Worm (Caenorhabditis elegans): Measurements from ENCODE around the gene F43D2.6.

F43D2.6 gene

DNA sequence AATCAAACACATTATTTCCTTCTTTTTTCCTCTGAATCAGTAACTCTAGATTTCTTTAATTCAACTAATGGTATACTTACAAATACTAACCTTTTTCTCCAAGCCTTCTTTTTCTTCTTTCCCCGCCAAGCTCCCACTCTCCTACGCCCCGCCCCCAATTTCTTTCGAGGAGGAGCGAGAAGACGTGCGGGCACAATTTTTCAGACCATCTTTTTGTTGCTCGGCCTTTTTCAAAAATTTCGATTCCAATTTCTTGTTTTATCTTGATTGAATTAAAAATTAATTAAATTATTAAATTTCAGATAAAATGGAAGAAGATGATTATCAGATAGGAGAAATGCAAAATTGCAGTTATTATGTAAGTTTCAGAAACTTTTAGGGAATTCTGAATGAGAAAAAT lies 45.0 kb upstream of the F43D2.6 start, which contains the start of gene C47E8.3:
TSS of gene C47E8.3 (plus strand) at position 301 of the 400 bp plus-strand sequence.
- TF ChIP-seq K11D2.4 (GFP tag; IDR thresholded peaks at IDR 0.05) (no peak), nhr-90 (tag; optimal IDR thresholded peaks at IDR 0.05) (no peak), rpc-1 (optimal IDR thresholded peaks at IDR 0.05) (no peak), rpc-1 (tag; optimal IDR thresholded peaks at IDR 0.05) (no peak), repo-1 (tag; optimal IDR thresholded peaks at IDR 0.05) (no peak), ceh-91 (GFP tag; IDR thresholded peaks at IDR 0.05) (no peak), mcd-1 (GFP tag; IDR thresholded peaks at IDR 0.05) (no peak), ztf-18 (tag; optimal IDR thresholded peaks at IDR 0.05) (no peak), mxl-1 (tag; optimal IDR thresholded peaks at IDR 0.05) (no peak), madf-8 (GFP tag; conservative IDR thresholded peaks at IDR 0.05) (no peak), let-526 (GFP tag; IDR thresholded peaks at IDR 0.05) (no peak), snpc-1.3 (tag; optimal IDR thresholded peaks at IDR 0.05; ENCODE audit: insufficient read depth) (no peak), nfya-2 (GFP tag; IDR thresholded peaks at IDR 0.05) (no peak), tlf-1 (GFP tag; optimal IDR thresholded peaks at IDR 0.05) (no peak), T26A5.8 (tag; optimal IDR thresholded peaks at IDR 0.05) (no peak), ztf-26 (tag; optimal IDR thresholded peaks at IDR 0.05) (no peak), hsf-1 (GFP tag; IDR thresholded peaks at IDR 0.05) (no peak), lin-26 (GFP tag; IDR thresholded peaks at IDR 0.05) (no peak), egl-44 (GFP tag; IDR thresholded peaks at IDR 0.05) (no peak), madf-6 (GFP tag; IDR thresholded peaks at IDR 0.05) (no peak)

DNA sequence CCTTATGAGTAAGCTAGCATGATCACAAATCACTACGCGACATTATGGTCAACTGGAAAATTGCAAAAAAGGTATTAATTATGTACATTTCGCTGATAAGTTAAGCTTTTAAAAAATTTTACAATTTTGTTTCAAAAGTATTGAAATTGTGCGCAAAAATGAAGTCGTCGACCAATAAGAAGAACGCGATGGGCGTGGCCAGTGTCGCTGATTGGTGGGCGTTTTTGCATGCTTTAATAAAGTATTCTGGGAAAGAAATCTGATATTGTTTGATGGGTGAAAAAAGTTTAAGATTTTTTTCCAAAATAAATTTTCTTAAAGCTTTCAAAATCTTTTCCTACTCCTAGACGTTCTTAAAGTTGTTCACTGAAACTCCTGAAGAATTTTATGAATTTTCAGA lies 43.3 kb upstream of the F43D2.6 start:
- TF ChIP-seq Y53G8AR.9 (GFP tag; conservative IDR thresholded peaks at IDR 0.05) (no peak), F55B11.4 (tag; optimal IDR thresholded peaks at IDR 0.05; ENCODE audit: borderline replicate concordance, insufficient read depth) (no peak), bed-1 (GFP tag; IDR thresholded peaks at IDR 0.05) (no peak), lsy-27 (tag; optimal IDR thresholded peaks at IDR 0.05; ENCODE audit: borderline replicate concordance, insufficient read depth) (no peak), nfya-2 (GFP tag; IDR thresholded peaks at IDR 0.05) (no peak)

DNA sequence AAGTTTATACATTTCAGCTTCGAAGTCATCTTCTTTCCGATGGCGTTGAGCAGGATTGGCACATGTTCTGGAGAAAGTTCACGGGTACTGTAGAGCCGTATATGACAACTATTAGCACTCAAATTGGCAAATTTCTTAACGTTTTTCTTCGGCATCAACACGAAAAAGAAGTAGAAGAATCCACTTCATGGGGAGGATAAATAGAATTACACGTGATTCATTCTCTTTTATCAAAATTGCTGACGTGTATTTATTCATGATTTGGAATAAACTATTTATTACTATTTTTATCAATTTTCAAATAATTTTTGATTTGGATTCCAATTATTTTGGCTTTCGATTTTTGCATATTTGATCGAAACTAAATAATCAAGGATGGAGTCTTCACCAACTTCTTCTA lies 30.7 kb upstream of the F43D2.6 start, which contains the start of gene C47E8.1:
TSS of gene C47E8.1 (plus strand) at position 301 of the 400 bp plus-strand sequence.
- TF ChIP-seq atf-7 (tag; optimal IDR thresholded peaks at IDR 0.05) (no peak), F55B11.4 (tag; optimal IDR thresholded peaks at IDR 0.05; ENCODE audit: borderline replicate concordance, insufficient read depth) (no peak), pha-4 (tag; optimal IDR thresholded peaks at IDR 0.05) (no peak), Y53G8AR.9 (GFP tag; conservative IDR thresholded peaks at IDR 0.05) (no peak), snpc-1.1 (tag; optimal IDR thresholded peaks at IDR 0.05; ENCODE audit: insufficient read depth) (no peak), tbp1 (GFP tag; optimal IDR thresholded peaks at IDR 0.05) (no peak), tlf-1 (GFP tag; optimal IDR thresholded peaks at IDR 0.05) (no peak)

- no peak for TF ChIP-seq madf-8 (GFP tag; conservative IDR thresholded peaks at IDR 0.05)
- TF ChIP-seq B0261.1 (tag; optimal IDR thresholded peaks at IDR 0.05), result no peak
- no peak for TF ChIP-seq hmg-1.2 (GFP tag; IDR thresholded peaks at IDR 0.05)
- TF ChIP-seq ceh-40 (GFP tag; IDR thresholded peaks at IDR 0.05), result no peak
- TF ChIP-seq ztf-28 (GFP tag; IDR thresholded peaks at IDR 0.05), result no peak
- no peak for TF ChIP-seq pbrm-1 (GFP tag; IDR thresholded peaks at IDR 0.05)
- no peak for TF ChIP-seq Y79H2A.3 (GFP tag; conservative IDR thresholded peaks at IDR 0.05)
- TF ChIP-seq T26A5.8 (tag; optimal IDR thresholded peaks at IDR 0.05), result no peak
- no peak for TF ChIP-seq ekl-4 (GFP tag; IDR thresholded peaks at IDR 0.05)
- no peak for TF ChIP-seq somi-1 (GFP tag; optimal IDR thresholded peaks at IDR 0.05)
- no peak for TF ChIP-seq cebp-2 (GFP tag; IDR thresholded peaks at IDR 0.05)
- TF ChIP-seq ceh-27 (GFP tag; optimal IDR thresholded peaks at IDR 0.05), result no peak
- TF ChIP-seq C17E4.6 (GFP tag; IDR thresholded peaks at IDR 0.05), result no peak
- no peak for TF ChIP-seq fkh-3 (tag; optimal IDR thresholded peaks at IDR 0.05)
- no peak for TF ChIP-seq tbx-9 (tag; optimal IDR thresholded peaks at IDR 0.05; ENCODE audit: borderline replicate concordance)
- no peak for TF ChIP-seq athp-1 (tag; optimal IDR thresholded peaks at IDR 0.05)
- TF ChIP-seq F23B12.7 (tag; optimal IDR thresholded peaks at IDR 0.05; ENCODE audit: insufficient read depth), result no peak
Observed at ce11 chrV:14663006-14663405, 28.0 kb upstream of the F43D2.6 start, which contains the start of gene C47E8.9. TSS of gene C47E8.9 (plus strand) at chrV:14663306.

All from whole organism, young adult.